Worm (Caenorhabditis elegans) whole organism, late embryonic: Measurements from ENCODE around the gene Y46G5A.15.

Source experiments
- K02D7.2 ChIP-seq: sonication (generic microtip); optimal IDR thresholded peaks from 2 replicates; lab custom pipeline; 2017; ENCODE audit warnings: mild to moderate bottlenecking, missing genetic modification characterization, missing compliant biosample characterization
- ceh-2 ChIP-seq: sonication (generic microtip); optimal IDR thresholded peaks from 2 replicates; lab custom pipeline; 2016; ENCODE audit warnings: missing genotype, missing genetic modification characterization, missing compliant biosample characterization
- elt-2 ChIP-seq: sonication (generic microtip); optimal IDR thresholded peaks from 2 replicates; lab custom pipeline; 2016; ENCODE audit warnings: missing genetic modification reagents, missing genetic modification characterization, missing compliant biosample characterization
- fax-1 ChIP-seq: sonication (generic microtip); optimal IDR thresholded peaks from 2 replicates; lab custom pipeline; 2016; ENCODE audit warnings: missing genotype, missing genetic modification characterization, missing compliant biosample characterization
- nhr-11 ChIP-seq: fragments of 150-350 bp; optimal IDR thresholded peaks from 2 replicates; lab custom pipeline; 2014; ENCODE audit warnings: missing biosample characterization, missing genetic modification characterization
- unc-55 ChIP-seq: sonication (generic microtip); optimal IDR thresholded peaks from 2 replicates; lab custom pipeline; 2017; ENCODE audit warnings: missing biosample characterization, missing genetic modification reagents, missing genetic modification characterization

DNA sequence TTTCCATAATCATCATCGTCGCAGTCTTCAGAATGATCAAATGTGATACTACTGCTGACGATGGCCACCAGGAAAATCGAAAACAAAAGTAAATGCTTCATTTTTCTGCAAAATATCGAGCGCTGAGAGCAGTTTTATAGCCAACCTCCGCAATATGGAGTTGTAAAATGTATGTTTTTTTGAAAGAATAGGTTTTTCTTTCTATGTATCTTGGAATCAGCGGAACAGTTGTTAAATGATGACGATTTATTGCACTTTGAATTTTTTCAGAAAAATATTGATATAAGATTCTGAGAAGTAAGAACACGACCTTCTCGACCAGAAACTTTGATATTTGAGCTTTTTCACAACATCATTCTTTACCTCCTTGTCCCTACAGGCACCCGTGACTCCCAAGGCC, 43.6 kb upstream of the Y46G5A.15 start, which contains the start of gene Y46G5A.23:
- no peak for TF ChIP-seq nhr-11 (tag; lab: Kevin White, UChicago)
- TF ChIP-seq ceh-2 (tag; lab: Kevin White, UChicago), result no peak
- TF ChIP-seq elt-2 (tag; lab: Kevin White, UChicago), result no peak
- no peak for TF ChIP-seq unc-55 (GFP tag; lab: Kevin White, UChicago)
- TF ChIP-seq K02D7.2 (tag; lab: Kevin White, UChicago), result no peak
- no peak for TF ChIP-seq fax-1
